Worm (Caenorhabditis elegans): ENCODE results near the gene M88.3.
A peak's percentile ranks its signal among the peaks of the same experiment; 100 is the strongest.

M88.3 gene

ce11 chrIII:4502559-4503240 lies 42.2 kb downstream of the M88.3 start:
- TF ChIP-seq pqm-1 (tag; optimal IDR thresholded peaks at IDR 0.05) (peak; percentile 53), ztf-4 (tag; optimal IDR thresholded peaks at IDR 0.05) (peak; percentile 23), nhr-23 (tag; optimal IDR thresholded peaks at IDR 0.05) (no peak), jun-1 (tag; optimal IDR thresholded peaks at IDR 0.05) (peak; percentile 6), elt-2 (tag; optimal IDR thresholded peaks at IDR 0.05) (peak; percentile 84), ceh-82 (tag; optimal IDR thresholded peaks at IDR 0.05) (no peak), nhr-25 (tag; optimal IDR thresholded peaks at IDR 0.05) (peak; percentile 55), ztf-11 (tag; optimal IDR thresholded peaks at IDR 0.05) (no peak), nhr-43 (tag; optimal IDR thresholded peaks at IDR 0.05; ENCODE audit: poor library complexity, severe bottlenecking) (peak; percentile 41), fos-1 (tag; optimal IDR thresholded peaks at IDR 0.05) (peak; percentile 28), elt-1 (tag; optimal IDR thresholded peaks at IDR 0.05) (no peak), R02D3.7 (tag; optimal IDR thresholded peaks at IDR 0.05) (no peak)

- TF ChIP-seq pqm-1 (tag; optimal IDR thresholded peaks at IDR 0.05): no peak
- no peak for TF ChIP-seq nhr-76 (tag; optimal IDR thresholded peaks at IDR 0.05)
- no peak for TF ChIP-seq nhr-11 (tag; optimal IDR thresholded peaks at IDR 0.05)
- TF ChIP-seq elt-2 (tag; optimal IDR thresholded peaks at IDR 0.05): no peak
- TF ChIP-seq lin-39 (tag; optimal IDR thresholded peaks at IDR 0.05): no peak
- no peak for TF ChIP-seq ztf-4 (tag; optimal IDR thresholded peaks at IDR 0.05)
Measured at ce11 chrIII:4498938-4499337, 45.9 kb downstream of the M88.3 start, which contains the start of the genes C07G2.5 and atf-7. C07G2.5 (minus strand) TSS chrIII:4499038. atf-7 (minus strand) TSS chrIII:4499045.

- TF ChIP-seq pqm-1 (tag; optimal IDR thresholded peaks at IDR 0.05) (peak; percentile 81), fkh-10 (GFP tag; optimal IDR thresholded peaks at IDR 0.05) (no peak), nhr-23 (tag; optimal IDR thresholded peaks at IDR 0.05) (peak; percentile 58), ztf-4 (tag; optimal IDR thresholded peaks at IDR 0.05) (no peak), jun-1 (tag; optimal IDR thresholded peaks at IDR 0.05) (peak; percentile 52), elt-2 (tag; optimal IDR thresholded peaks at IDR 0.05) (peak; percentile 91), hmg-11 (tag; optimal IDR thresholded peaks at IDR 0.05) (no peak), ztf-11 (tag; optimal IDR thresholded peaks at IDR 0.05) (no peak), lsy-12 (tag; optimal IDR thresholded peaks at IDR 0.05) (peak; percentile 15), lin-39 (tag; optimal IDR thresholded peaks at IDR 0.05) (no peak), lin-15B (tag; optimal IDR thresholded peaks at IDR 0.05) (no peak), mdl-1 (tag; optimal IDR thresholded peaks at IDR 0.05) (no peak), nhr-25 (tag; optimal IDR thresholded peaks at IDR 0.05) (peak; percentile 19), elt-3 (tag; optimal IDR thresholded peaks at IDR 0.05) (peak; percentile 6 to 53 (median 38)), fkh-2 (tag; optimal IDR thresholded peaks at IDR 0.05) (no peak), nhr-12 (tag; optimal IDR thresholded peaks at IDR 0.05) (no peak), pha-4 (tag; optimal IDR thresholded peaks at IDR 0.05) (peak; percentile 4), eor-1 (tag; optimal IDR thresholded peaks at IDR 0.05) (no peak), nhr-43 (tag; optimal IDR thresholded peaks at IDR 0.05; ENCODE audit: poor library complexity, severe bottlenecking) (peak; percentile 44)
Measured at ce11 chrIII:4496085-4496484, 48.8 kb downstream of the M88.3 start.

DNA sequence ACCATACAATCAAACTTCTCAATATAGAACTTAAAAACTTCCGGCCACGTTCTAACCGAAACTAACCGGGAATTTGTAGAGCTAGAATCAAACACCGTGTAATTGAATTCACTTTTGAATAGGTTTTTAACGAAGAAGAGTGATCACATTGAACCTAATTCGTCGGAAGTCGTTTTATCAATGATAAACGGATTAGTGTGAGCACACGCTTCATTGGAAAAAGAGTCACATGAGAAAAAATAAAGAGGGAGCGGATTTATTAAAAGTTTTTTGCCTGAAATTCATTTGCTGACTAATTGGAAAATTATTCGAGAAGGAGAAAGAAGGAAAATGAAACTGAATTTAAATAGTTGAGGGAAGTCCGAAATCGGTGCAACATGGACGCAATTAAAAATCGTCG lies 49.2 kb downstream of the M88.3 start:
- no peak for TF ChIP-seq jun-1 (tag; optimal IDR thresholded peaks at IDR 0.05)
- TF ChIP-seq nfya-1 (tag; optimal IDR thresholded peaks at IDR 0.05; ENCODE audit: insufficient read depth): peak; percentile 18

ce11 chrIII:4495250-4495649 lies 49.6 kb downstream of the M88.3 start:
- TF ChIP-seq pqm-1 (tag; optimal IDR thresholded peaks at IDR 0.05) (no peak), unc-62 (GFP tag; optimal IDR thresholded peaks at IDR 0.05) (no peak), nhr-23 (tag; optimal IDR thresholded peaks at IDR 0.05) (peak; percentile 68), nhr-76 (tag; optimal IDR thresholded peaks at IDR 0.05) (no peak), ceh-9 (tag; optimal IDR thresholded peaks at IDR 0.05) (no peak), elt-1 (tag; optimal IDR thresholded peaks at IDR 0.05) (peak; percentile 77), R02D3.7 (tag; optimal IDR thresholded peaks at IDR 0.05) (no peak), elt-2 (tag; optimal IDR thresholded peaks at IDR 0.05) (no peak), eor-1 (tag; optimal IDR thresholded peaks at IDR 0.05) (no peak), nhr-12 (tag; optimal IDR thresholded peaks at IDR 0.05) (no peak), nhr-25 (tag; optimal IDR thresholded peaks at IDR 0.05) (peak; percentile 68), nhr-43 (tag; optimal IDR thresholded peaks at IDR 0.05; ENCODE audit: poor library complexity, severe bottlenecking) (peak; percentile 46), ZK546.5 (tag; optimal IDR thresholded peaks at IDR 0.05) (no peak)

Data from whole organism, L3 larva.